Worm (Caenorhabditis elegans) whole organism, late embryonic: ENCODE measurements around the gene srt-43.

Experiments used
- C08G9.2 ChIP-seq: sonication (generic microtip); optimal IDR thresholded peaks from 2 replicates; lab custom pipeline; 2016; ENCODE audit warnings: mild to moderate bottlenecking, missing genetic modification characterization, moderate library complexity, missing compliant biosample characterization
- C38D4.7 ChIP-seq: fragments of 200-800 bp; sonication (Bioruptor generic); optimal IDR thresholded peaks from 2 replicates; lab custom pipeline; 2018; ENCODE audit warnings: mild to moderate bottlenecking, missing genetic modification characterization, moderate library complexity, missing compliant biosample characterization
- K09A11.1 ChIP-seq: sonication (generic microtip); optimal IDR thresholded peaks from 2 replicates; lab custom pipeline; 2017; ENCODE audit warnings: antibody characterized with exemption, mild to moderate bottlenecking, missing genetic modification characterization, missing compliant biosample characterization; ENCODE audit not compliant: insufficient read depth
- ceh-14 ChIP-seq: sonication (generic microtip); optimal IDR thresholded peaks from 2 replicates; lab custom pipeline; 2016; ENCODE audit warnings: missing genotype, missing genetic modification characterization, missing compliant biosample characterization
- ceh-18 ChIP-seq: sonication (generic microtip); optimal IDR thresholded peaks from 2 replicates; lab custom pipeline; 2016; ENCODE audit warnings: missing genetic modification characterization, missing compliant biosample characterization
- ceh-19 ChIP-seq: fragments of 200-800 bp; sonication (Bioruptor generic); optimal IDR thresholded peaks from 2 replicates; lab custom pipeline; 2018; ENCODE audit warnings: mild to moderate bottlenecking, missing genetic modification characterization, missing compliant biosample characterization
- ceh-2 ChIP-seq: sonication (generic microtip); optimal IDR thresholded peaks from 2 replicates; lab custom pipeline; 2016; ENCODE audit warnings: missing genotype, missing genetic modification characterization, missing compliant biosample characterization
- ceh-24 ChIP-seq: sonication (generic microtip); optimal IDR thresholded peaks from 2 replicates; lab custom pipeline; 2016; ENCODE audit warnings: mild to moderate bottlenecking, missing genetic modification characterization, missing compliant biosample characterization
- ceh-30 ChIP-seq: fragments of 150-350 bp; optimal IDR thresholded peaks from 2 replicates; lab custom pipeline; 2014; ENCODE audit warnings: missing biosample characterization, missing genetic modification characterization
- ceh-34 ChIP-seq: sonication (generic microtip); optimal IDR thresholded peaks from 2 replicates; lab custom pipeline; 2016; ENCODE audit warnings: mild to moderate bottlenecking, missing genetic modification characterization, missing compliant biosample characterization
- ceh-48 ChIP-seq: sonication (generic microtip); optimal IDR thresholded peaks from 2 replicates; lab custom pipeline; 2016; ENCODE audit warnings: missing genetic modification characterization, inconsistent platforms, missing compliant biosample characterization
- ceh-6 ChIP-seq: fragments of 200-800 bp; sonication (Bioruptor generic); optimal IDR thresholded peaks from 2 replicates; lab custom pipeline; 2018; ENCODE audit warnings: mild to moderate bottlenecking, missing genetic modification characterization, missing compliant biosample characterization
- che-1 ChIP-seq: sonication (generic microtip); optimal IDR thresholded peaks from 2 replicates; lab custom pipeline; 2016; ENCODE audit warnings: mild to moderate bottlenecking, missing genetic modification characterization, missing compliant biosample characterization
- dmd-4 ChIP-seq: sonication (generic microtip); optimal IDR thresholded peaks from 2 replicates; lab custom pipeline; 2016; ENCODE audit warnings: borderline replicate concordance, missing genetic modification characterization, missing compliant biosample characterization
- hlh-30 ChIP-seq: sonication (generic microtip); optimal IDR thresholded peaks from 2 replicates; lab custom pipeline; 2017; ENCODE audit warnings: antibody characterized with exemption, missing genetic modification characterization, missing compliant biosample characterization; ENCODE audit not compliant: insufficient read depth
- hlh-6 ChIP-seq: sonication (generic microtip); optimal IDR thresholded peaks from 2 replicates; lab custom pipeline; 2016; ENCODE audit warnings: missing genotype, missing genetic modification characterization, missing compliant biosample characterization
- lim-6 ChIP-seq: sonication (generic microtip); optimal IDR thresholded peaks from 2 replicates; lab custom pipeline; 2016; ENCODE audit warnings: missing genetic modification characterization, missing compliant biosample characterization
- mec-3 ChIP-seq: sonication (generic microtip); optimal IDR thresholded peaks from 2 replicates; lab custom pipeline; 2016; ENCODE audit warnings: borderline replicate concordance, missing genetic modification characterization, missing compliant biosample characterization
- nhr-11 ChIP-seq: fragments of 150-350 bp; optimal IDR thresholded peaks from 2 replicates; lab custom pipeline; 2014; ENCODE audit warnings: missing biosample characterization, missing genetic modification characterization
- nhr-232 ChIP-seq: sonication (generic microtip); optimal IDR thresholded peaks from 2 replicates; lab custom pipeline; 2016; ENCODE audit warnings: missing genetic modification characterization, missing compliant biosample characterization
- odd-2 ChIP-seq: sonication (generic microtip); optimal IDR thresholded peaks from 2 replicates; lab custom pipeline; 2017; ENCODE audit warnings: antibody characterized with exemption, mild to moderate bottlenecking, missing genetic modification characterization, missing compliant biosample characterization
- pax-1 ChIP-seq: fragments of 150-350 bp; optimal IDR thresholded peaks from 2 replicates; lab custom pipeline; 2014; ENCODE audit warnings: missing biosample characterization, missing genetic modification characterization
- pqm-1 ChIP-seq: sonication (generic microtip); optimal IDR thresholded peaks from 2 replicates; lab custom pipeline; 2016; ENCODE audit warnings: missing genetic modification characterization, missing compliant biosample characterization
- rnt-1 ChIP-seq: sonication (generic microtip); optimal IDR thresholded peaks from 2 replicates; lab custom pipeline; 2016; ENCODE audit warnings: missing genetic modification characterization, missing compliant biosample characterization
- sdc-2 ChIP-seq: sonication (generic microtip); optimal IDR thresholded peaks from 2 replicates; lab custom pipeline; 2016; ENCODE audit warnings: missing genotype, missing genetic modification characterization, missing compliant biosample characterization
- sox-4 ChIP-seq: sonication (generic microtip); optimal IDR thresholded peaks from 2 replicates; lab custom pipeline; 2017; ENCODE audit warnings: mild to moderate bottlenecking, missing genetic modification characterization, inconsistent platforms, missing compliant biosample characterization
- syd-9 ChIP-seq: sonication (generic microtip); optimal IDR thresholded peaks from 2 replicates; lab custom pipeline; 2016; ENCODE audit warnings: mild to moderate bottlenecking, missing genetic modification characterization, moderate library complexity, missing compliant biosample characterization
- tbx-2 ChIP-seq: sonication (generic microtip); optimal IDR thresholded peaks from 2 replicates; lab custom pipeline; 2016; ENCODE audit warnings: missing genetic modification characterization, missing compliant biosample characterization
- unc-42 ChIP-seq: sonication (generic microtip); optimal IDR thresholded peaks from 2 replicates; lab custom pipeline; 2016; ENCODE audit warnings: missing genotype, missing genetic modification characterization, missing compliant biosample characterization
- unc-86 ChIP-seq: sonication (generic microtip); optimal IDR thresholded peaks from 2 replicates; lab custom pipeline; 2016; ENCODE audit warnings: missing genetic modification characterization, missing compliant biosample characterization

srt-43 gene

DNA sequence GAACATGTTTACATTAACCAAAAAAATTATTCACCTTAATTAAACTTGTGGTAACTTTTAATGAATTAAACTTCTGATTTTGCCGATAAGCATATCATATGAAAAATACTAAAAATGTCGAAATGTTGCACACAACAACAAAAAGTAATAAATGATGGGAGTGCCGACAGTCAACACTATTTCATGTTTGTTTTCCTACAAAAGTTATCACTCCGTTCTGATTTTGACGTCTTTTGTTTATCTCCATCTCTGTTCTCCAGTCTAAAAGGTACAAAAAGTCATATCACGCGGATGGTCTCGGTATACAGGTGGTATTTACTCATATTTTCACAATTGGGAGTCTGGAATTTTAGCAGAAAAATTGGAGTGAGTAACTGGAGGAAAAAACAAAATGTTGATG lies 46.3 kb downstream of the srt-43 start:
- no peak for TF ChIP-seq che-1 (tag; lab: Kevin White, UChicago)
- TF ChIP-seq ceh-34, result no peak
- TF ChIP-seq ceh-19 (GFP tag; lab: Kevin White, UChicago), result no peak

DNA sequence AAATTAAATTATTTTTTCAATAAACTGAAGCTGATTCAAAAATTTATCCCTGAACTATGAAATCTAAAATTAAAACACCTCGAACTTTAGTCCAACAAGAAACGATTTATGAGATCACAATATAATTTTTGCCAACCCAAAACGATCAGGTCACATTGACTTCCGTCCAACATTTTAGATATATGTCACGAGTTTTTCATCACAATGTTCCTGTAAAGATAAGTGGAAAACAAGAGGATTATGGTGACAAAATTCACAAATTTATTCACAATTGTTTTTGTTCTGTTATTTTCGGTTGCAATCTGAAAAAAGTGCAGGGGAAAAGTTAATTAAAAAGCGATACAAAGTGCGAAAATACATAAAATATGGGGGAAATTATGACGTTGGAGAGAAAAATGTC lies 47.6 kb downstream of the srt-43 start:
- no peak for TF ChIP-seq tbx-2
- TF ChIP-seq C38D4.7 (GFP tag; lab: Kevin White, UChicago), result no peak
- TF ChIP-seq lim-6 (tag; lab: Kevin White, UChicago), result no peak
- no peak for TF ChIP-seq ceh-48 (tag; lab: Kevin White, UChicago)
- no peak for TF ChIP-seq hlh-30 (tag; lab: Kevin White, UChicago)
- TF ChIP-seq ceh-30 (tag; lab: Kevin White, UChicago), result no peak
- TF ChIP-seq nhr-232 (tag; lab: Kevin White, UChicago), result no peak
- TF ChIP-seq rnt-1 (tag; lab: Kevin White, UChicago), result no peak
- TF ChIP-seq pax-1 (tag; lab: Kevin White, UChicago), result no peak
- TF ChIP-seq unc-42 (tag; lab: Kevin White, UChicago), result no peak
- TF ChIP-seq ceh-24 (tag; lab: Kevin White, UChicago), result no peak
- TF ChIP-seq sox-4 (tag; lab: Kevin White, UChicago), result no peak
- TF ChIP-seq, all 69 proteins: peak for 0

DNA sequence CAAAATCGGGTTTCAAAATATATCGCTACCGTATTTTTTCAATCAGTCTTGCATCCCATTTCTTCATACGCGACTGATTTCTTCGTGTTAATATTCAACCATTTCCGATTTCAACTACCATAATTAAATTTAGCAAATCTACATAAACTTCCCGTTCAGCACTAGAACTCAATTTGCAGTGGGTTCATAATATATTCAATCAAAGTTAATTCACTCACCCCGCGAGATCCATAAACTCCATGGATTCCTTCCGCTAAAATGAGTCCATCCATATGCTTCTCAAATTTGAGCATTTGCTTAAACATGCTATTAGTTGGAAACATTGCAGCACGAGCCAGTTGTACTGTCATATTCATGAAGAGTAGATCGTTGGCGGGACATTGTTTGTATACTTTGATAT lies 49.4 kb downstream of the srt-43 start:
- TF ChIP-seq unc-42 (tag; lab: Kevin White, UChicago), result peak; percentile 65
- TF ChIP-seq sdc-2, result no peak
- no peak for TF ChIP-seq rnt-1 (tag; lab: Kevin White, UChicago)
- TF ChIP-seq pqm-1 (tag; lab: Kevin White, UChicago), result no peak
- TF ChIP-seq K09A11.1 (tag; lab: Kevin White, UChicago), result no peak
- TF ChIP-seq ceh-34, result no peak
- no peak for TF ChIP-seq C38D4.7 (GFP tag; lab: Kevin White, UChicago)
- no peak for TF ChIP-seq ceh-18 (tag; lab: Kevin White, UChicago)

DNA sequence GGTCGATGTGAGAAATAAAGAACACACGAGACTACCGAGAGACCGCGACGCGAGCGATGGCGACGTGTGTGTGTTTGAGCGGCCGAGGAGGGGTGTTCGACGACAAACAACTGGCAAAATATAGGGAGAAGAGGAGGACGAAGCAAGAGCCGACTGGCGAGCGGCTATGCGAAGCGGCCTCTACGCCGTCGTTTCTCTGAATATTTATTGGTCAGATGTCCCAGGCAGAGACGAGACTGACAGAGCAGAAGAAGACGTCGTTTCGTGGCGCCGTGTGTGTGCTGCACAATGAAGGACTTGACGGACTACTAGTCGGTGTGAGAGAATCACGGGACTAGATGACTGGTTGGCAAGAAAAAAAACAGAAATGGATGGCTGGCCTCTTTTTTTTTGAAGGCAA lies 50.1 kb downstream of the srt-43 start:
- TF ChIP-seq unc-86 (tag; lab: Kevin White, UChicago), result no peak
- TF ChIP-seq tbx-2, result peak; percentile 20
- peak; percentile 4 for TF ChIP-seq ceh-14 (tag; lab: Kevin White, UChicago)
- TF ChIP-seq odd-2 (tag; lab: Kevin White, UChicago), result no peak
- TF ChIP-seq hlh-6 (tag; lab: Kevin White, UChicago), result peak; percentile 41
- TF ChIP-seq syd-9 (tag; lab: Kevin White, UChicago), result peak; percentile 20
- TF ChIP-seq rnt-1 (tag; lab: Kevin White, UChicago), result no peak
- TF ChIP-seq dmd-4, result no peak
- TF ChIP-seq nhr-11, result no peak
- peak; percentile 13 for TF ChIP-seq ceh-2
- TF ChIP-seq, all 69 proteins: peak for 5

DNA sequence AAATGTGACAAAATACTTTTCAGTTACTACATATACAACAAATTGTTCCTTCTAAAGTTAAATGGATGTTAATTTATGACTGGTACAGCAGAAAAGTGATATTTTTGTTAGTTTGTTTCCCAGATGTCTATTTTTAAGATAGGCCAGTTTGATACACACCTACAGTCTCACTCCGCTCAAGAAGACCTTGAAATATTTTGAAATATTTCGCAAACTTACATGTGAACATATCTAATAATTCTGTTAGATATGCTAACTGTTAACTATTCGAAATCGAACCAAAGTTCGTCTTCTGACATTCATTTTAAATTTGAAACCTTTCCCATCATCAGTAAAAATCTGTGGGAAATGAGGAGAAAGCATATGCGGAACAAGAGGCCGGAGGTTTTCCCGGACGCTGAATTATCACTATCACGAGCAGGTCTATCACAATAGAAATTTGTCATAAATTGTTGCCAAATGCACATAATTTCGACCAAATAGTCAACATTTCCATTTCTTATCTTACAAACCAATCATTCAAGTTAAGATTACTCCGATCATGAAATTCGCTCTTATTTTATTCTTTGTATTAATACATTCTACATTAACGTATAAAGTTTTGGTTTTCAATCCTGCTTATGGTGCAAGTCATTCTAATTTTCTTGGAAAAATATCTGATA lies 50.9 kb downstream of the srt-43 start, which contains the start of the genes ZC443.4 and ugt-18:
Gene ZC443.4, minus strand, starts transcription at position 95 of the 662 bp plus-strand sequence.
Gene ugt-18, plus strand, starts transcription at position 469 of the 662 bp plus-strand sequence.
- no peak for TF ChIP-seq mec-3
- no peak for TF ChIP-seq ceh-6 (GFP tag; lab: Kevin White, UChicago)
- no peak for TF ChIP-seq C08G9.2 (tag; lab: Kevin White, UChicago)
- TF ChIP-seq ceh-34, result no peak
- TF ChIP-seq, all 69 proteins: peak for 0
